Fruit fly (Drosophila melanogaster): ENCODE measurements around the gene prage.

DNA sequence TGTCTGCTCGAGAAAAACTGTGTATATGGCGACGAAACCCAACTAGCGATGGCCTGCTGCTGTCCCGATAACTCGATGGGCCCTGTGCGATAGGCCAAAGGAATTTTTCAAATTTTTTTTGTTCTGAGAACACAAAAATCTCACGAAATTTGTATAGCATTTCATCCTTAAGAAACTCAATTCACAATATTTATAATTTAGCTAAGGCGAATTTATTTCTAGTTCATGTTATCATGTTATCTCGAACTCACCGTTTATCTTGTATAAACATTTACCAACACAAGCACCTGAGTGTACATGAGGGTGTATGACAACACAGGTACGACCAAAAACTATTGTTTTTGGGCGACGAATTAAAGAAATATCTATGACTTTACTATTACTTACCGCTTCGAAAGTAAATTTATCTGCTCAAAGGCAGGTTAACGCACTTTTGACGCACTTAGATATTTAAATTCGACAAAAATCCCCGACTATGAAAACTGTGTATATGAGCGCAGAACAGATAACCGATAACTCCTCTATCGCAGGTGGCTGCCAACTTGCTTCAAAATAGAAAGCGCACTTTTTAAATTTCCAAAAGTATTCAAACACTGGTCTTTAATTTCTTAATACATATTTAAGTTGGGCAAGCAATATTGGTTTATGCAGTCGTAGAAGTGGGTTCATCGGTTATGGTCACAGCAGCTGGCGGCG is 126.8 kb downstream of the prage start, which contains the start of gene arm:
- TF ChIP-seq Side (GFP tag; optimal IDR thresholded peaks at IDR 0.05) (no peak), CG16779 (GFP tag; IDR thresholded peaks at IDR 0.05) (no peak), inv (GFP tag; IDR thresholded peaks at IDR 0.05; ENCODE audit: partially characterized antibody) (no peak), E2f2 (GFP tag; IDR thresholded peaks at IDR 0.05) (peak; percentile 85), CG17829 (tag; optimal IDR thresholded peaks at IDR 0.05) (no peak), MTF-1 (GFP tag; optimal IDR thresholded peaks at IDR 0.05; ENCODE audit: borderline replicate concordance) (no peak), Dad (GFP tag; optimal IDR thresholded peaks at IDR 0.05) (no peak), ttk (GFP tag; IDR thresholded peaks at IDR 0.05) (no peak), klu (GFP tag; IDR thresholded peaks at IDR 0.05) (no peak), wor (GFP tag; IDR thresholded peaks at IDR 0.05) (no peak), Six4 (GFP tag; optimal IDR thresholded peaks at IDR 0.05) (no peak), dmrt11E (tag; optimal IDR thresholded peaks at IDR 0.05) (no peak), Abd-B (GFP tag; optimal IDR thresholded peaks at IDR 0.05) (no peak), tap (tag; optimal IDR thresholded peaks at IDR 0.05) (no peak)

Measured in whole organism, embryonic.